Worm (Caenorhabditis elegans): ENCODE results near the gene K09F6.7.

ce11 chrII:2253676-2254075, 38.3 kb downstream of the K09F6.7 start:
- TF ChIP-seq elt-3 (tag; optimal IDR thresholded peaks at IDR 0.05) (no peak), nhr-12 (tag; optimal IDR thresholded peaks at IDR 0.05) (no peak)

Measured in whole organism, mixed stage, embryonic.